Fruit fly (Drosophila melanogaster) whole organism, embryonic: ENCODE measurements around the gene Prp5.

Experiments used
- Ada2b ChIP-seq: fragments of 200-800 bp; sonication (Bioruptor generic); IDR thresholded peaks from 2 replicates; pipeline ENCODE4 v1.3.6; 2022; ENCODE audit warnings: missing biosample characterization, missing genetic modification characterization
- CG10209 ChIP-seq: fragments of 200-800 bp; sonication (Bioruptor generic); optimal IDR thresholded peaks from 3 replicates; lab custom pipeline; 2017; ENCODE audit warnings: missing biosample characterization, mild to moderate bottlenecking, missing genetic modification characterization, missing genetic modification reagents
- CG10366 ChIP-seq: fragments of 200-800 bp; sonication (Bioruptor generic); IDR thresholded peaks from 2 replicates; pipeline ENCODE4 v1.3.6; 2022; ENCODE audit warnings: missing biosample characterization, missing genetic modification characterization
- CG11504 ChIP-seq: fragments of 200-800 bp; sonication (Bioruptor generic); optimal IDR thresholded peaks from 3 replicates; lab custom pipeline; 2019; ENCODE audit warnings: missing biosample characterization, mild to moderate bottlenecking, missing genetic modification characterization, moderate library complexity
- CG11695 ChIP-seq: fragments of 200-800 bp; sonication (Bioruptor generic); IDR thresholded peaks from 3 replicates; pipeline ENCODE4 v1.3.6; 2022; ENCODE audit warnings: missing biosample characterization, missing genetic modification characterization
- CG12104 ChIP-seq: fragments of 200-800 bp; sonication (Bioruptor generic); optimal IDR thresholded peaks from 3 replicates; lab custom pipeline; 2016; ENCODE audit warnings: missing biosample characterization, missing genetic modification characterization
- CG17361 ChIP-seq: fragments of 200-800 bp; sonication (Bioruptor generic); IDR thresholded peaks from 3 replicates; pipeline ENCODE4 v1.3.6; 2022; ENCODE audit warnings: missing biosample characterization, missing genetic modification characterization
- CG17829 ChIP-seq: fragments of 200-800 bp; optimal IDR thresholded peaks from 2 replicates; lab custom pipeline; 2019; ENCODE audit warnings: missing biosample characterization, mild to moderate bottlenecking, missing genetic modification characterization, moderate library complexity
- CG2678 ChIP-seq: fragments of 200-800 bp; sonication (Bioruptor generic); optimal IDR thresholded peaks from 3 replicates; lab custom pipeline; 2019; ENCODE audit warnings: missing biosample characterization, mild to moderate bottlenecking, missing genetic modification characterization, moderate library complexity
- CG3726 ChIP-seq: fragments of 200-800 bp; sonication (Bioruptor generic); IDR thresholded peaks from 3 replicates; pipeline ENCODE4, ENCODE4 v1.3.6; 2022; ENCODE audit warnings: missing biosample characterization, missing genetic modification characterization
- CG4820 ChIP-seq: fragments of 200-800 bp; sonication (Bioruptor generic); optimal IDR thresholded peaks from 3 replicates; lab custom pipeline; 2016; ENCODE audit warnings: missing biosample characterization, missing genetic modification characterization
- CG5180 ChIP-seq: fragments of 200-800 bp; sonication (Bioruptor generic); optimal IDR thresholded peaks from 3 replicates; lab custom pipeline; 2017; ENCODE audit warnings: missing biosample characterization, missing genetic modification characterization, mild to moderate bottlenecking, moderate library complexity, missing genetic modification reagents
- CG9817 ChIP-seq: fragments of 200-800 bp; sonication (Bioruptor generic); optimal IDR thresholded peaks from 2 replicates; lab custom pipeline; 2018; ENCODE audit warnings: missing biosample characterization, mild to moderate bottlenecking, missing genetic modification characterization, moderate library complexity
- D19A ChIP-seq: fragments of 200-800 bp; optimal IDR thresholded peaks from 3 replicates; lab custom pipeline; 2019; ENCODE audit warnings: missing biosample characterization, mild to moderate bottlenecking, missing genetic modification characterization, moderate library complexity
- Dfd ChIP-seq, 2 experiments: fragments of >200 bp; optimal IDR thresholded peaks; 2 replicates each; lab custom pipeline; 2017; ENCODE audit warnings: missing biosample characterization in 2 of 2, missing genetic modification characterization in 2 of 2
- Drgx ChIP-seq: fragments of 200-800 bp; sonication (Bioruptor generic); IDR thresholded peaks from 2 replicates; pipeline ENCODE4 v1.3.6; 2022; ENCODE audit warnings: missing biosample characterization, missing genetic modification characterization
- Ets65A ChIP-seq: fragments of 200-800 bp; sonication (Bioruptor generic); peaks from one replicate; lab custom pipeline; 2016; ENCODE audit warnings: missing biosample characterization, missing genetic modification characterization
- Hr51 ChIP-seq, 2 experiments: fragments of 200-800 bp; sonication (Bioruptor generic); optimal IDR thresholded peaks; 2 replicates in 1 of 2; 3 replicates in 1 of 2; lab custom pipeline; 2016 to 2018; ENCODE audit warnings: missing biosample characterization in 2 of 2, missing genetic modification characterization in 2 of 2, mild to moderate bottlenecking in 1 of 2, moderate library complexity in 1 of 2
- NC2β ChIP-seq: fragments of 200-800 bp; sonication (Bioruptor generic); optimal IDR thresholded peaks from 2 replicates; lab custom pipeline; 2016; ENCODE audit warnings: missing biosample characterization, missing genetic modification characterization
- Pdp1 ChIP-seq, 2 experiments: fragments of 200-800 bp; sonication (Bioruptor generic); optimal IDR thresholded peaks; 3 replicates each; lab custom pipeline; 2016; ENCODE audit warnings: missing biosample characterization in 2 of 2, missing genetic modification characterization in 2 of 2, mild to moderate bottlenecking in 1 of 2, moderate library complexity in 1 of 2
- Ptx1 ChIP-seq: fragments of 200-800 bp; sonication (Bioruptor generic); IDR thresholded peaks from 2 replicates; pipeline ENCODE4 v1.3.6; 2022; ENCODE audit warnings: missing biosample characterization, missing genetic modification characterization
- Sox102F ChIP-seq: fragments of 200-800 bp; sonication (Bioruptor generic); optimal IDR thresholded peaks from 2 replicates; lab custom pipeline; 2018; ENCODE audit warnings: missing biosample characterization, mild to moderate bottlenecking, missing genetic modification characterization, moderate library complexity
- YL-1 ChIP-seq: fragments of 200-800 bp; sonication (Bioruptor generic); optimal IDR thresholded peaks from 3 replicates; lab custom pipeline; 2017; ENCODE audit warnings: missing biosample characterization, mild to moderate bottlenecking, missing genetic modification characterization
- cad ChIP-seq: fragments of >200 bp; optimal IDR thresholded peaks from 2 replicates; lab custom pipeline; 2017; ENCODE audit warnings: missing biosample characterization, missing genetic modification characterization
- ci ChIP-seq: fragments of 200-800 bp; sonication (Bioruptor generic); IDR thresholded peaks from 3 replicates; pipeline ENCODE4 v1.3.6; 2022; ENCODE audit warnings: missing biosample characterization, missing genetic modification characterization
- corto ChIP-seq: fragments of 200-800 bp; sonication (Bioruptor generic); optimal IDR thresholded peaks from 2 replicates; lab custom pipeline; 2016; ENCODE audit warnings: missing biosample characterization, mild to moderate bottlenecking, missing genetic modification characterization, moderate library complexity
- crp ChIP-seq, 2 experiments: fragments of 200-800 bp; sonication (Bioruptor generic); optimal IDR thresholded peaks; 2 replicates in 1 of 2; 3 replicates in 1 of 2; lab custom pipeline; 2017; ENCODE audit warnings: missing biosample characterization in 2 of 2, missing genetic modification characterization in 2 of 2, mild to moderate bottlenecking in 1 of 2, moderate library complexity in 1 of 2
- dan ChIP-seq: fragments of 200-800 bp; sonication (Bioruptor generic); IDR thresholded peaks from 2 replicates; pipeline ENCODE4 v1.3.6; 2022; ENCODE audit warnings: missing biosample characterization, missing genetic modification characterization
- en ChIP-seq: fragments of 200-800 bp; sonication (Bioruptor generic); optimal IDR thresholded peaks from 2 replicates; lab custom pipeline; 2016; ENCODE audit warnings: missing biosample characterization, missing genetic modification characterization
- esg ChIP-seq: fragments of 200-800 bp; sonication (Bioruptor generic); conservative IDR thresholded peaks from 2 replicates; pipeline ENCODE4 v1.3.6; 2022; ENCODE audit warnings: missing biosample characterization, missing genetic modification characterization
- ewg ChIP-seq: fragments of 200-800 bp; sonication (Bioruptor generic); optimal IDR thresholded peaks from 3 replicates; lab custom pipeline; 2017; ENCODE audit warnings: mild to moderate bottlenecking, missing biosample characterization, missing genetic modification reagents, missing genetic modification characterization
- fd3F ChIP-seq: fragments of 200-800 bp; sonication (Bioruptor generic); optimal IDR thresholded peaks from 2 replicates; lab custom pipeline; 2018; ENCODE audit warnings: missing biosample characterization, mild to moderate bottlenecking, missing genetic modification characterization, moderate library complexity
- grau ChIP-seq: fragments of 200-800 bp; optimal IDR thresholded peaks from 3 replicates; lab custom pipeline; 2019; ENCODE audit warnings: missing biosample characterization, mild to moderate bottlenecking, missing genetic modification characterization, moderate library complexity
- lmd ChIP-seq: fragments of 200-800 bp; sonication (Bioruptor generic); IDR thresholded peaks from 2 replicates; pipeline ENCODE4 v1.3.6; 2022; ENCODE audit warnings: missing biosample characterization, missing genetic modification characterization
- nau ChIP-seq: fragments of 200-800 bp; sonication (Bioruptor generic); optimal IDR thresholded peaks from 3 replicates; lab custom pipeline; 2017; ENCODE audit warnings: missing biosample characterization, mild to moderate bottlenecking, missing genetic modification characterization, missing genetic modification reagents
- nmo ChIP-seq: fragments of 200-800 bp; sonication (Bioruptor generic); optimal IDR thresholded peaks from 2 replicates; lab custom pipeline; 2018; ENCODE audit warnings: missing biosample characterization, mild to moderate bottlenecking, missing genetic modification characterization, moderate library complexity
- pita ChIP-seq: fragments of 200-800 bp; sonication (Bioruptor generic); optimal IDR thresholded peaks from 2 replicates; lab custom pipeline; 2017; ENCODE audit warnings: missing biosample characterization, mild to moderate bottlenecking, missing genetic modification characterization
- pros ChIP-seq: fragments of 200-800 bp; sonication (Bioruptor generic); optimal IDR thresholded peaks from 3 replicates; lab custom pipeline; 2019; ENCODE audit warnings: missing biosample characterization, mild to moderate bottlenecking, missing genetic modification characterization, moderate library complexity
- pum ChIP-seq: fragments of 200-800 bp; sonication (Bioruptor generic); optimal IDR thresholded peaks from 2 replicates; lab custom pipeline; 2016; ENCODE audit warnings: missing biosample characterization, missing genetic modification characterization
- ranshi ChIP-seq: fragments of 200-800 bp; sonication (Bioruptor generic); IDR thresholded peaks from 2 replicates; pipeline ENCODE4 v1.3.6; 2022; ENCODE audit warnings: missing biosample characterization, missing genetic modification characterization
- sens ChIP-seq: fragments of 200-800 bp; sonication (Bioruptor generic); peaks from one replicate; lab custom pipeline; 2016; ENCODE audit warnings: missing biosample characterization, missing genetic modification characterization
- sr ChIP-seq: fragments of 200-800 bp; sonication (Bioruptor generic); IDR thresholded peaks from 3 replicates; pipeline ENCODE4 v1.3.6; 2022; ENCODE audit warnings: missing biosample characterization, missing genetic modification characterization
- ttk ChIP-seq: fragments of 200-800 bp; sonication (Bioruptor generic); IDR thresholded peaks from 2 replicates; pipeline ENCODE4 v2.1.2; 2022; ENCODE audit warnings: missing biosample characterization, missing genetic modification characterization
- wek ChIP-seq: fragments of 200-800 bp; sonication (Bioruptor generic); optimal IDR thresholded peaks from 3 replicates; lab custom pipeline; 2018; ENCODE audit warnings: missing biosample characterization, mild to moderate bottlenecking, missing genetic modification characterization, moderate library complexity
- wor ChIP-seq: fragments of 200-800 bp; sonication (Bioruptor generic); IDR thresholded peaks from 2 replicates; pipeline ENCODE4 v1.3.6; 2022; ENCODE audit warnings: missing biosample characterization, missing genetic modification characterization

The Prp5 gene

DNA sequence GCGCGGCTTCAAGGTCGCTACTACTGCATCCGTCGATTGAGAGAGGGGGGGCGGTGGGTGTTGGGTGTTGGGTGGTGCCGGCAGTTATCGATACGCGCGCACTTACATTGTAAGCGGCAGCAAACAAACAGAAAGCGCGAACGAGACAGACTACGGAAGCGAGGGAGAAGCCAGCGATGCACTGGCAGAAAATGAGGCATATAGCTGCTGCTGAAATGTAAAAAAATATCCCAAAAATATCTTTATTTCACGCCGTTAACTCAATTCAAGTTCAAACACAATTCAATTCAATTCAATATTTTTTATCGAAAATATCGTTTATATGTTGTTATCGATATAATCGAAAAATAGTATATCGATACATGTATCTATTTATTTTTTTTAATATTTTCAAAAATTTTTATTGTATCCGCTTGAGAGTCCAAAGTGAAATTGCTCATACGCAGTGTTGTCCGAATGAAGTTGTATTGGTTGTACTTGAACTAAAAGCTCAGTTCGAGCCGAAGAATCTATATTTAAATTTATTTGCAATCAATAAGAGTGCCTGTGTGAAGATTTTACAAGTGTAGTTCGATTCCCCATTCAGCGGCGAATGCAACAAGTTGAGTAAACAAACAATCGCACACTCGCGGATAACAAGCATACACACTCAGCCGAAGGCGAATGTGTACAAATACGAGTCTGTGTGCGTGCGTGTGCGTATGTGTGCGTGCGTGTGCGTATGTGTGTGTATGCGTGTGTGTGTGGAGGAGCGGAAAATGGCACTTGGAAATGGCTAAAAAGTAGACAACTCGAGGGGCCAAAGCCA lies 32.7 kb upstream of the Prp5 start (continued):
- TF ChIP-seq wor (GFP tag; lab: Robert Waterston, UW) = peak; percentile 38; the same call in 1 of the 2 replicates
- TF ChIP-seq fd3F = no peak
- no peak for TF ChIP-seq crp (GFP tag; optimal IDR thresholded peaks at IDR 0.05; lab: Kevin White, UChicago)
- TF ChIP-seq Ets65A (GFP tag; lab: Kevin White, UChicago) = peak; percentile 52
- peak; percentile 64 for TF ChIP-seq CG17361 (GFP tag; lab: Robert Waterston, UW)
- peak; percentile 64 for TF ChIP-seq CG11504 (tag; lab: Kevin White, UChicago)
- TF ChIP-seq Pdp1 (GFP tag; optimal IDR thresholded peaks at IDR 0.05; lab: Kevin White, UChicago) = no peak
- TF ChIP-seq CG11695 (GFP tag; lab: Robert Waterston, UW) = 0 out of 3 replicates have a peak, but pooled peaks have one; percentile 26
- peak; percentile 55 for TF ChIP-seq CG2678 (tag; lab: Kevin White, UChicago)
- TF ChIP-seq sr = no peak
- TF ChIP-seq ttk (GFP tag; lab: Robert Waterston, UW) = peak; percentile 40; the same call in 1 of the 2 replicates
- TF ChIP-seq cad (GFP tag; lab: Kevin White, UChicago) = no peak
- TF ChIP-seq en (GFP tag; lab: Kevin White, UChicago) = no peak
- TF ChIP-seq sens (GFP tag; lab: Kevin White, UChicago) = peak; percentile 90
- TF ChIP-seq dan = no peak
- peak; percentile 13 for TF ChIP-seq D19A
- peak; percentile 12 for TF ChIP-seq CG9817 (tag; lab: Kevin White, UChicago)
- TF ChIP-seq ranshi = no peak
- TF ChIP-seq Dfd (GFP tag; optimal IDR thresholded peaks at IDR 0.05; lab: Kevin White, UChicago) = peak in 1 of 2 experiments; percentile 61
- peak; percentile 24 for TF ChIP-seq ewg (GFP tag; lab: Kevin White, UChicago)
- no peak for TF ChIP-seq pros (GFP tag; lab: Kevin White, UChicago)
- peak; percentile 16 for TF ChIP-seq CG4820
- TF ChIP-seq lmd (GFP tag; lab: Robert Waterston, UW) = peak; percentile 38
- peak; percentile 42 for TF ChIP-seq nmo (GFP tag; lab: Kevin White, UChicago)
- TF ChIP-seq Ada2b = no peak
- peak; percentile 1 for TF ChIP-seq CG17829 (tag; lab: Kevin White, UChicago)
- TF ChIP-seq Hr51 (GFP tag; optimal IDR thresholded peaks at IDR 0.05; lab: Kevin White, UChicago) = peak in 1 of 2 experiments; percentile 60
- TF ChIP-seq ci (GFP tag; lab: Robert Waterston, UW) = 0 out of 3 replicates have a peak, but pooled peaks have one; percentile 24
- no peak for TF ChIP-seq NC2β (GFP tag; lab: Kevin White, UChicago)
- TF ChIP-seq CG12104 (GFP tag; lab: Kevin White, UChicago) = peak; percentile 9
- peak; percentile 42 for TF ChIP-seq esg (GFP tag; lab: Robert Waterston, UW)
- TF ChIP-seq wek (GFP tag; lab: Kevin White, UChicago) = no peak
- 0 out of 2 replicates have a peak, but pooled peaks have one; percentile 19 for TF ChIP-seq Ptx1 (GFP tag; lab: Robert Waterston, UW)
- TF ChIP-seq Drgx = peak; percentile 38
- TF ChIP-seq Sox102F (GFP tag; lab: Kevin White, UChicago) = peak; percentile 53
- TF ChIP-seq corto (GFP tag; lab: Kevin White, UChicago) = no peak
- no peak for TF ChIP-seq pum (GFP tag; lab: Kevin White, UChicago)
- no peak for TF ChIP-seq pita
- TF ChIP-seq CG10209 (GFP tag; lab: Kevin White, UChicago) = peak; percentile 12
- 0 out of 3 replicates have a peak, but pooled peaks have one; percentile 16 for TF ChIP-seq CG3726 (GFP tag; lab: Robert Waterston, UW)
- peak; percentile 37 for TF ChIP-seq grau
- TF ChIP-seq nau (GFP tag; lab: Kevin White, UChicago) = no peak
- peak; percentile 10 for TF ChIP-seq CG5180 (GFP tag; lab: Kevin White, UChicago)
- TF ChIP-seq YL-1 = no peak
- peak; percentile 14; the same call in 1 of the 2 replicates for TF ChIP-seq CG10366 (GFP tag; lab: Robert Waterston, UW)
